Worm (Caenorhabditis elegans) whole organism, mixed stage, embryonic: Measurements from ENCODE around the gene ham-1.

Source experiments
- bed-3 ChIP-seq: fragments of 200-800 bp; sonication (Bioruptor generic); optimal IDR thresholded peaks from 3 replicates; lab custom pipeline; 2018; ENCODE audit warnings: mild to moderate bottlenecking, missing genetic modification characterization, moderate library complexity, missing compliant biosample characterization
- cnd-1 ChIP-seq: fragments of 200-800 bp; sonication (Bioruptor generic); optimal IDR thresholded peaks from 2 replicates; lab custom pipeline; 2018; ENCODE audit warnings: mild to moderate bottlenecking, missing genetic modification characterization, missing compliant biosample characterization
- lsy-2 ChIP-seq: fragments of 150-350 bp; optimal IDR thresholded peaks from 2 replicates; lab custom pipeline; 2014; ENCODE audit warnings: missing biosample characterization, missing genetic modification characterization
- mab-5 ChIP-seq: fragments of 150-350 bp; optimal IDR thresholded peaks from 2 replicates; lab custom pipeline; 2014; ENCODE audit warnings: missing biosample characterization, missing genetic modification characterization
- mep-1 ChIP-seq: fragments of 150-350 bp; optimal IDR thresholded peaks from 2 replicates; lab custom pipeline; 2017; ENCODE audit warnings: missing biosample characterization, missing genetic modification reagents, missing genetic modification characterization, inconsistent platforms
- nhr-237 ChIP-seq: fragments of 150-350 bp; optimal IDR thresholded peaks from 2 replicates; lab custom pipeline; 2014; ENCODE audit warnings: missing biosample characterization, missing genetic modification characterization
- sem-2 ChIP-seq: fragments of 200-800 bp; sonication (Bioruptor generic); optimal IDR thresholded peaks from 2 replicates; lab custom pipeline; 2018; ENCODE audit warnings: mild to moderate bottlenecking, missing genetic modification characterization, missing compliant biosample characterization
- tbx-8 ChIP-seq: fragments of 200-800 bp; sonication (Bioruptor generic); optimal IDR thresholded peaks from 2 replicates; lab custom pipeline; 2018; ENCODE audit warnings: mild to moderate bottlenecking, missing genetic modification characterization, moderate library complexity, missing compliant biosample characterization
- ztf-11 ChIP-seq: fragments of 150-350 bp; optimal IDR thresholded peaks from 2 replicates; lab custom pipeline; 2014; ENCODE audit warnings: missing biosample characterization, missing genetic modification characterization

DNA sequence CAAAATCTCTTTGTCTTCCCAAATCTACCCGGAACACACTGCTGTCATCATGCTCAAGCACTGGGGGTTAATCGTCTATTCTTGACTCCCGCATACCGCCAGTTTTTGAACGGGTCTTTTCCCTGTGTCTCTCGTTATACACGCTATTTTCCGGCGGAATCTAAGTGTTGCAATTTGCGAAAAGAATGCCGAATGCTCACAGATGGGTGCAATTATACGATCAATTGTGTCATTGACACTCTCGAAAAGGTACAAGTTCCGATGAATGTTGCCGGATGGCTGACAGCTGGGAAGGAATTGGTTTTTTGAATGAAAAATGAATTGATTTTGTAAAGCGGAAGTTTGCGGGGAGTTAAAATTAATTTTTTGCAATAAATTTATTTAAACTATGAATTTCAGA lies 10.0 kb downstream of the ham-1 start:
- TF ChIP-seq tbx-8 = no peak
- no peak for TF ChIP-seq ztf-11 (tag; lab: Kevin White, UChicago)
- no peak for TF ChIP-seq bed-3
- no peak for TF ChIP-seq nhr-237 (tag; lab: Kevin White, UChicago)
- TF ChIP-seq cnd-1 (tag; lab: Kevin White, UChicago) = no peak
- no peak for TF ChIP-seq lsy-2
- no peak for TF ChIP-seq mab-5 (tag; lab: Kevin White, UChicago)
- TF ChIP-seq sem-2 (GFP tag; lab: Kevin White, UChicago) = no peak
- TF ChIP-seq mep-1 (tag; lab: Kevin White, UChicago) = no peak
